Fruit fly (Drosophila melanogaster) whole organism, prepupa: Measurements from ENCODE around the gene CG5968.

Experiments
- Blimp-1 ChIP-seq: fragments of 200-800 bp; sonication (Bioruptor generic); optimal IDR thresholded peaks from 3 replicates; lab custom pipeline; 2017; ENCODE audit warnings: missing biosample characterization, missing genetic modification characterization, mild to moderate bottlenecking, moderate library complexity, missing genetic modification reagents
- CG10631 ChIP-seq: fragments of 200-800 bp; sonication (Bioruptor generic); optimal IDR thresholded peaks from 2 replicates; lab custom pipeline; 2016; ENCODE audit warnings: missing biosample characterization, missing genetic modification characterization
- CG11294 ChIP-seq: fragments of 200-800 bp; sonication (Bioruptor generic); IDR thresholded peaks from 2 replicates; pipeline ENCODE4 v1.3.6; 2022; ENCODE audit warnings: missing biosample characterization, missing genetic modification characterization
- CG11762 ChIP-seq: fragments of 200-800 bp; sonication (Bioruptor generic); optimal IDR thresholded peaks from 3 replicates; lab custom pipeline; 2016; ENCODE audit warnings: missing biosample characterization, missing genetic modification characterization; ENCODE audit not compliant: insufficient read depth
- CG11902 ChIP-seq: fragments of 200-800 bp; sonication (Bioruptor generic); optimal IDR thresholded peaks from 3 replicates; lab custom pipeline; 2016; ENCODE audit warnings: missing biosample characterization, missing genetic modification characterization
- CG15336 ChIP-seq: fragments of 200-800 bp; sonication (Bioruptor generic); IDR thresholded peaks from 2 replicates; pipeline ENCODE4 v1.3.6; 2022; ENCODE audit warnings: missing biosample characterization, missing genetic modification characterization
- CG1621 ChIP-seq: fragments of 200-800 bp; sonication (Bioruptor generic); optimal IDR thresholded peaks from 3 replicates; lab custom pipeline; 2018; ENCODE audit warnings: missing biosample characterization, mild to moderate bottlenecking, missing genetic modification characterization
- CG16779 ChIP-seq: fragments of 200-800 bp; sonication (Bioruptor generic); optimal IDR thresholded peaks from 3 replicates; lab custom pipeline; 2017; ENCODE audit warnings: missing biosample characterization, mild to moderate bottlenecking, missing genetic modification characterization
- CG3032 ChIP-seq: fragments of 200-800 bp; optimal IDR thresholded peaks from 2 replicates; lab custom pipeline; 2019; ENCODE audit warnings: missing biosample characterization, mild to moderate bottlenecking, missing genetic modification characterization, moderate library complexity
- CG32006 ChIP-seq: fragments of 200-800 bp; sonication (Bioruptor generic); optimal IDR thresholded peaks from 3 replicates; lab custom pipeline; 2017; ENCODE audit warnings: missing biosample characterization, mild to moderate bottlenecking, missing genetic modification characterization
- CG3919 ChIP-seq: fragments of 200-800 bp; sonication (Bioruptor generic); optimal IDR thresholded peaks from 3 replicates; lab custom pipeline; 2016; ENCODE audit warnings: missing biosample characterization, missing genetic modification characterization
- CG6163 ChIP-seq: fragments of 200-800 bp; sonication (Bioruptor generic); IDR thresholded peaks from 3 replicates; pipeline ENCODE4 v1.3.6; 2022; ENCODE audit warnings: missing biosample characterization, missing genetic modification characterization
- CG6276 ChIP-seq: fragments of 200-800 bp; sonication (Bioruptor generic); optimal IDR thresholded peaks from 2 replicates; lab custom pipeline; 2017; ENCODE audit warnings: missing biosample characterization, mild to moderate bottlenecking, missing genetic modification characterization
- CG6792 ChIP-seq: fragments of 200-800 bp; sonication (Bioruptor generic); optimal IDR thresholded peaks from 3 replicates; lab custom pipeline; 2016; ENCODE audit warnings: missing biosample characterization, missing genetic modification characterization
- CG6808 ChIP-seq: fragments of 200-800 bp; sonication (Bioruptor generic); optimal IDR thresholded peaks from 3 replicates; lab custom pipeline; 2017; ENCODE audit warnings: missing biosample characterization, missing genetic modification characterization, mild to moderate bottlenecking, moderate library complexity, missing genetic modification reagents
- CG6854 ChIP-seq: fragments of 200-800 bp; sonication (Bioruptor generic); optimal IDR thresholded peaks from 2 replicates; lab custom pipeline; 2017; ENCODE audit warnings: missing biosample characterization, mild to moderate bottlenecking, missing genetic modification characterization
- CG7368 ChIP-seq: fragments of 200-800 bp; sonication (Bioruptor generic); optimal IDR thresholded peaks from 3 replicates; lab custom pipeline; 2016; ENCODE audit warnings: missing biosample characterization, missing genetic modification characterization
- CG8119 ChIP-seq: fragments of 200-800 bp; sonication (Bioruptor generic); IDR thresholded peaks from 3 replicates; pipeline ENCODE4 v1.3.6; 2022; ENCODE audit warnings: missing biosample characterization, missing genetic modification characterization
- CG8319 ChIP-seq: fragments of 200-800 bp; sonication (Bioruptor generic); optimal IDR thresholded peaks from 3 replicates; lab custom pipeline; 2016; ENCODE audit warnings: missing biosample characterization, missing genetic modification characterization
- CG9139 ChIP-seq: fragments of 200-800 bp; sonication (Bioruptor generic); optimal IDR thresholded peaks from 3 replicates; lab custom pipeline; 2017; ENCODE audit warnings: missing biosample characterization, mild to moderate bottlenecking, missing genetic modification characterization
- Eip75B ChIP-seq: fragments of 200-800 bp; sonication (Bioruptor generic); optimal IDR thresholded peaks from 3 replicates; lab custom pipeline; 2016; ENCODE audit warnings: missing biosample characterization, missing genetic modification characterization
- Eip93F ChIP-seq: fragments of 200-800 bp; sonication (Bioruptor generic); optimal IDR thresholded peaks from 2 replicates; lab custom pipeline; 2016; ENCODE audit warnings: missing biosample characterization, mild to moderate bottlenecking, missing genetic modification characterization
- Gug ChIP-seq: fragments of 200-800 bp; sonication (Bioruptor generic); IDR thresholded peaks from 2 replicates; pipeline ENCODE4 v1.3.6; 2022; ENCODE audit warnings: missing biosample characterization, missing genetic modification characterization
- Hr39 ChIP-seq: fragments of 200-800 bp; sonication (Bioruptor generic); optimal IDR thresholded peaks from 2 replicates; lab custom pipeline; 2016; ENCODE audit warnings: missing biosample characterization, missing genetic modification characterization
- Hr4 ChIP-seq: fragments of 200-800 bp; sonication (Bioruptor generic); optimal IDR thresholded peaks from 3 replicates; lab custom pipeline; 2016; ENCODE audit warnings: missing biosample characterization, missing genetic modification characterization
- Lpt ChIP-seq: fragments of 200-800 bp; sonication (Bioruptor generic); optimal IDR thresholded peaks from 3 replicates; lab custom pipeline; 2016; ENCODE audit warnings: missing biosample characterization, missing genetic modification characterization
- Smox ChIP-seq: fragments of 200-800 bp; sonication (Bioruptor generic); optimal IDR thresholded peaks from 3 replicates; lab custom pipeline; 2016; ENCODE audit warnings: missing biosample characterization, missing genetic modification characterization
- Sox102F ChIP-seq: fragments of 200-800 bp; sonication (Bioruptor generic); optimal IDR thresholded peaks from 2 replicates; lab custom pipeline; 2016; ENCODE audit warnings: missing biosample characterization, mild to moderate bottlenecking, missing genetic modification characterization
- Sox14 ChIP-seq: fragments of 200-800 bp; sonication (Bioruptor generic); optimal IDR thresholded peaks from 3 replicates; lab custom pipeline; 2016; ENCODE audit warnings: missing biosample characterization, missing genetic modification characterization
- Sox15 ChIP-seq: fragments of 200-800 bp; sonication (Bioruptor generic); optimal IDR thresholded peaks from 3 replicates; lab custom pipeline; 2016; ENCODE audit warnings: missing biosample characterization, missing genetic modification characterization
- achi ChIP-seq: fragments of 200-800 bp; sonication (Bioruptor generic); optimal IDR thresholded peaks from 3 replicates; lab custom pipeline; 2016; ENCODE audit warnings: missing biosample characterization, missing genetic modification characterization
- acj6 ChIP-seq: fragments of 200-800 bp; sonication (Bioruptor generic); optimal IDR thresholded peaks from 3 replicates; lab custom pipeline; 2016; ENCODE audit warnings: missing biosample characterization, missing genetic modification characterization
- dac ChIP-seq: fragments of 200-800 bp; sonication (Bioruptor generic); optimal IDR thresholded peaks from 2 replicates; lab custom pipeline; 2017; ENCODE audit warnings: missing biosample characterization, mild to moderate bottlenecking, missing genetic modification characterization
- dsx ChIP-seq: fragments of 200-800 bp; optimal IDR thresholded peaks from 3 replicates; lab custom pipeline; 2019; ENCODE audit warnings: missing biosample characterization, mild to moderate bottlenecking, missing genetic modification characterization, moderate library complexity; ENCODE audit not compliant: poor library complexity, severe bottlenecking
- esn ChIP-seq: fragments of 200-800 bp; sonication (Bioruptor generic); optimal IDR thresholded peaks from 2 replicates; lab custom pipeline; 2016; ENCODE audit warnings: missing biosample characterization, mild to moderate bottlenecking, missing genetic modification characterization, moderate library complexity
- fd59A ChIP-seq: fragments of 200-800 bp; sonication (Bioruptor generic); optimal IDR thresholded peaks from 2 replicates; lab custom pipeline; 2017; ENCODE audit warnings: missing biosample characterization, mild to moderate bottlenecking, missing genetic modification characterization, missing genetic modification reagents
- fd85E ChIP-seq: fragments of 200-800 bp; sonication (Bioruptor generic); optimal IDR thresholded peaks from 3 replicates; lab custom pipeline; 2016; ENCODE audit warnings: missing biosample characterization, missing genetic modification characterization
- fkh ChIP-seq: fragments of 200-800 bp; sonication (Bioruptor generic); optimal IDR thresholded peaks from 3 replicates; lab custom pipeline; 2017; ENCODE audit warnings: missing biosample characterization, mild to moderate bottlenecking, missing genetic modification characterization, moderate library complexity
- net ChIP-seq: fragments of 200-800 bp; sonication (Bioruptor generic); optimal IDR thresholded peaks from 3 replicates; lab custom pipeline; 2016; ENCODE audit warnings: missing biosample characterization, missing genetic modification characterization
- pdm3 ChIP-seq: fragments of 200-800 bp; sonication (Bioruptor generic); optimal IDR thresholded peaks from 3 replicates; lab custom pipeline; 2016; ENCODE audit warnings: missing biosample characterization, missing genetic modification characterization
- spab ChIP-seq: fragments of 200-800 bp; sonication (Bioruptor generic); optimal IDR thresholded peaks from 2 replicates; lab custom pipeline; 2017; ENCODE audit warnings: missing biosample characterization, mild to moderate bottlenecking, missing genetic modification characterization, missing genetic modification reagents
- ss ChIP-seq, 2 experiments: fragments of 200-800 bp; sonication (Bioruptor generic); optimal IDR thresholded peaks; 2 replicates in 1 of 2; 3 replicates in 1 of 2; lab custom pipeline; 2017 to 2018; ENCODE audit warnings: mild to moderate bottlenecking in 2 of 2, missing biosample characterization in 2 of 2, missing genetic modification characterization in 2 of 2, moderate library complexity in 1 of 2
- svp ChIP-seq: fragments of 200-800 bp; sonication (Bioruptor generic); peaks from one replicate; lab custom pipeline; 2016; ENCODE audit warnings: missing biosample characterization, missing genetic modification characterization
- topi ChIP-seq: fragments of 200-800 bp; sonication (Bioruptor generic); optimal IDR thresholded peaks from 3 replicates; lab custom pipeline; 2016; ENCODE audit warnings: missing biosample characterization, missing genetic modification characterization
- vri ChIP-seq: fragments of 200-800 bp; sonication (Bioruptor generic); optimal IDR thresholded peaks from 3 replicates; lab custom pipeline; 2016; ENCODE audit warnings: missing biosample characterization, mild to moderate bottlenecking, missing genetic modification characterization

The CG5968 gene

dm6 chr2L:16526015-16526518 is 23.7 kb downstream of the CG5968 start (continued):
- peak; percentile 69 for TF ChIP-seq dac (GFP tag; lab: Kevin White, UChicago)
- no peak for TF ChIP-seq esn
- TF ChIP-seq fd85E (GFP tag; lab: Kevin White, UChicago): peak; percentile 11
- TF ChIP-seq achi (GFP tag; lab: Kevin White, UChicago): peak; percentile 33
- TF ChIP-seq Eip75B: peak; percentile 23
- no peak for TF ChIP-seq pdm3
- peak; percentile 50 for TF ChIP-seq CG32006 (GFP tag; lab: Kevin White, UChicago)
- peak; percentile 82 for TF ChIP-seq dsx (GFP tag; lab: Kevin White, UChicago)
- TF ChIP-seq CG6808 (GFP tag; lab: Kevin White, UChicago): peak; percentile 77
- peak; percentile 79 to 85 for TF ChIP-seq ss (GFP tag; optimal IDR thresholded peaks at IDR 0.05; lab: Kevin White, UChicago)
- TF ChIP-seq CG8119 (GFP tag; lab: Robert Waterston, UW): peak; percentile 68
- TF ChIP-seq CG9139 (GFP tag; lab: Kevin White, UChicago): peak; percentile 68
- TF ChIP-seq CG1621 (tag; lab: Kevin White, UChicago): peak; percentile 70
- TF ChIP-seq CG8319 (GFP tag; lab: Kevin White, UChicago): no peak
- TF ChIP-seq Sox15 (GFP tag; lab: Kevin White, UChicago): no peak
- TF ChIP-seq net (GFP tag; lab: Kevin White, UChicago): peak; percentile 47
- no peak for TF ChIP-seq acj6
- TF ChIP-seq Sox14 (GFP tag; lab: Kevin White, UChicago): peak; percentile 78
- TF ChIP-seq fd59A: peak; percentile 44
- TF ChIP-seq CG3919 (GFP tag; lab: Kevin White, UChicago): peak; percentile 54
- no peak for TF ChIP-seq CG6792 (GFP tag; lab: Kevin White, UChicago)
- no peak for TF ChIP-seq Eip93F (GFP tag; lab: Kevin White, UChicago)
- TF ChIP-seq CG11294 (GFP tag; lab: Robert Waterston, UW): peak; percentile 67; the same call in 1 of the 2 replicates
- peak; percentile 97 for TF ChIP-seq fkh (GFP tag; lab: Kevin White, UChicago)
- TF ChIP-seq CG7368: peak; percentile 38
- no peak for TF ChIP-seq Smox
- TF ChIP-seq CG11902: no peak
- TF ChIP-seq svp (GFP tag; lab: Kevin White, UChicago): peak; percentile 88
- TF ChIP-seq Hr39 (GFP tag; lab: Kevin White, UChicago): no peak
- no peak for TF ChIP-seq CG11762 (GFP tag; lab: Kevin White, UChicago)
- peak; percentile 90 for TF ChIP-seq vri (GFP tag; lab: Kevin White, UChicago)
- peak; percentile 92 for TF ChIP-seq Lpt (GFP tag; lab: Kevin White, UChicago)
- TF ChIP-seq CG15336: peak; percentile 70

- no peak for TF ChIP-seq CG7368
- TF ChIP-seq CG11294 (GFP tag; lab: Robert Waterston, UW): no peak
- 0 out of 2 replicates have a peak, but pooled peaks have one; percentile 6 for TF ChIP-seq CG15336
- peak; percentile 31 for TF ChIP-seq CG6808 (GFP tag; lab: Kevin White, UChicago)
- peak; percentile 4 for TF ChIP-seq CG6854
- peak in 1 of 2 experiments; percentile 6 for TF ChIP-seq ss (GFP tag; optimal IDR thresholded peaks at IDR 0.05; lab: Kevin White, UChicago)
These were observed 24.6 kb downstream of the CG5968 start for dm6 chr2L:16525114-16525513.

- TF ChIP-seq CG3032 (tag; lab: Kevin White, UChicago) (no peak), CG6163 (GFP tag; lab: Robert Waterston, UW) (peak; percentile 72), Gug (no peak), fd59A (peak; percentile 2), dac (GFP tag; lab: Kevin White, UChicago) (peak; percentile 43), achi (GFP tag; lab: Kevin White, UChicago) (no peak), topi (GFP tag; lab: Kevin White, UChicago) (no peak), Sox102F (GFP tag; lab: Kevin White, UChicago) (no peak), CG8319 (GFP tag; lab: Kevin White, UChicago) (no peak), CG10631 (GFP tag; lab: Kevin White, UChicago) (no peak), CG11762 (GFP tag; lab: Kevin White, UChicago) (no peak), Sox15 (GFP tag; lab: Kevin White, UChicago) (no peak), Blimp-1 (GFP tag; lab: Kevin White, UChicago) (no peak), CG11294 (GFP tag; lab: Robert Waterston, UW) (peak; percentile 51; the same call in 1 of the 2 replicates), CG6276 (GFP tag; lab: Kevin White, UChicago) (peak; percentile 45), fkh (GFP tag; lab: Kevin White, UChicago) (peak; percentile 88), spab (GFP tag; lab: Kevin White, UChicago) (peak; percentile 10), net (GFP tag; lab: Kevin White, UChicago) (peak; percentile 33), Smox (no peak), CG6792 (GFP tag; lab: Kevin White, UChicago) (no peak), CG16779 (tag; lab: Kevin White, UChicago) (peak; percentile 32), ss (GFP tag; optimal IDR thresholded peaks at IDR 0.05; lab: Kevin White, UChicago) (peak; percentile 55 to 56), esn (no peak), CG6808 (GFP tag; lab: Kevin White, UChicago) (peak; percentile 47), Hr4 (GFP tag; lab: Kevin White, UChicago) (peak; percentile 24)
These were observed 26.7 kb downstream of the CG5968 start for dm6 chr2L:16523091-16523490.
